Worm (Caenorhabditis elegans) whole organism, L1 larva: ENCODE results near the gene F25B3.5.

Experiments
- ceh-88 ChIP-seq: fragments of 200-800 bp; sonication (Bioruptor generic); IDR thresholded peaks from 2 replicates; pipeline ENCODE4 v1.3.6; 2022; ENCODE audit warnings: missing genetic modification characterization, missing compliant biosample characterization
- lin-39 ChIP-seq: fragments of 150-350 bp; optimal IDR thresholded peaks from 2 replicates; lab custom pipeline; 2014; ENCODE audit warnings: missing biosample characterization, missing genetic modification reagents, missing genetic modification characterization
- mep-1 ChIP-seq: fragments of 150-350 bp; optimal IDR thresholded peaks from 2 replicates; lab custom pipeline; 2014; ENCODE audit warnings: missing biosample characterization, missing genetic modification characterization
- unc-130 ChIP-seq: fragments of 150-350 bp; optimal IDR thresholded peaks from 2 replicates; lab custom pipeline; 2017; ENCODE audit warnings: missing biosample characterization, missing genetic modification characterization, inconsistent platforms
- unc-86 ChIP-seq: sonication (generic microtip); optimal IDR thresholded peaks from 2 replicates; lab custom pipeline; 2016; ENCODE audit warnings: missing genetic modification characterization, missing compliant biosample characterization
- zag-1 ChIP-seq: fragments of 150-350 bp; optimal IDR thresholded peaks from 2 replicates; lab custom pipeline; 2014; ENCODE audit warnings: missing biosample characterization, missing genetic modification characterization
- ztf-11 ChIP-seq, 2 experiments: sonication (generic microtip); optimal IDR thresholded peaks; 2 replicates each; lab custom pipeline; 2016 to 2017; ENCODE audit warnings: missing genetic modification characterization in 2 of 2, missing biosample characterization in 1 of 2, missing compliant biosample characterization in 1 of 2

DNA sequence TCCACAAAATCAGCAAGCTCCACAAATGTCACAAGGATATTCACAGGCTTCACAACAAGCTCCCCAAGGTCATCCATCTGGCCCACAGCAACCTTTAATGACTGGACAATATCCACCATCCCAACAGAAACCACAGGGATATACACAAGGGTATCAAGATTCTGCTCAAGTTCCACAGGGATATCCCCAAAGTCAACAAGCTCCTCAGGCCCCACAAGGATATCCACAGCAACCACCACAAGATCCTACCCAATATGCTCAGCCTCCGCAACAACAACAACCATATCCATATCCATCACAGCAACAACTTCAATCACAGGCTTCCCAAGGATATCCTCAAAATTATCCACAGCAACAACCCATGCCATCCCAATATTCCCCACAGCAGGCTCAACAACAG is 46.6 kb upstream of the F25B3.5 start:
- TF ChIP-seq unc-86 (tag; lab: Kevin White, UChicago) (no peak), zag-1 (tag; lab: Kevin White, UChicago) (no peak), ztf-11 (tag; optimal IDR thresholded peaks at IDR 0.05; lab: Kevin White, UChicago) (no peak), lin-39 (no peak), mep-1 (tag; lab: Kevin White, UChicago) (no peak), ceh-88 (GFP tag; lab: Robert Waterston, UW) (no peak), unc-130 (tag; lab: Kevin White, UChicago) (no peak)
